Fruit fly (Drosophila melanogaster) whole organism, prepupa: Measurements from ENCODE around the gene CG13813.
A peak's percentile ranks its signal among the peaks of the same experiment; 100 is the strongest.

ENCODE experiments used
- Blimp-1 ChIP-seq: fragments of 200-800 bp; sonication (Bioruptor generic); optimal IDR thresholded peaks from 3 replicates; lab custom pipeline; 2017; ENCODE audit warnings: missing biosample characterization, missing genetic modification characterization, mild to moderate bottlenecking, moderate library complexity, missing genetic modification reagents
- CG10631 ChIP-seq: fragments of 200-800 bp; sonication (Bioruptor generic); optimal IDR thresholded peaks from 2 replicates; lab custom pipeline; 2016; ENCODE audit warnings: missing biosample characterization, missing genetic modification characterization
- CG10669 ChIP-seq: fragments of 200-800 bp; sonication (Bioruptor generic); optimal IDR thresholded peaks from 3 replicates; lab custom pipeline; 2018; ENCODE audit warnings: missing biosample characterization, mild to moderate bottlenecking, missing genetic modification characterization, moderate library complexity
- CG11762 ChIP-seq: fragments of 200-800 bp; sonication (Bioruptor generic); optimal IDR thresholded peaks from 3 replicates; lab custom pipeline; 2016; ENCODE audit warnings: missing biosample characterization, missing genetic modification characterization; ENCODE audit not compliant: insufficient read depth
- CG11902 ChIP-seq: fragments of 200-800 bp; sonication (Bioruptor generic); optimal IDR thresholded peaks from 3 replicates; lab custom pipeline; 2016; ENCODE audit warnings: missing biosample characterization, missing genetic modification characterization
- CG15336 ChIP-seq: fragments of 200-800 bp; sonication (Bioruptor generic); IDR thresholded peaks from 2 replicates; pipeline ENCODE4 v1.3.6; 2022; ENCODE audit warnings: missing biosample characterization, missing genetic modification characterization
- CG3032 ChIP-seq: fragments of 200-800 bp; optimal IDR thresholded peaks from 2 replicates; lab custom pipeline; 2019; ENCODE audit warnings: missing biosample characterization, mild to moderate bottlenecking, missing genetic modification characterization, moderate library complexity
- CG31627 ChIP-seq: fragments of 200-800 bp; sonication (Bioruptor generic); optimal IDR thresholded peaks from 3 replicates; lab custom pipeline; 2016; ENCODE audit warnings: missing biosample characterization, missing genetic modification characterization
- CG34406 ChIP-seq: fragments of 200-800 bp; sonication (Bioruptor generic); optimal IDR thresholded peaks from 3 replicates; lab custom pipeline; 2016; ENCODE audit warnings: missing biosample characterization, missing genetic modification characterization
- CG3919 ChIP-seq: fragments of 200-800 bp; sonication (Bioruptor generic); optimal IDR thresholded peaks from 3 replicates; lab custom pipeline; 2016; ENCODE audit warnings: missing biosample characterization, missing genetic modification characterization
- CG6163 ChIP-seq: fragments of 200-800 bp; sonication (Bioruptor generic); IDR thresholded peaks from 3 replicates; pipeline ENCODE4 v1.3.6; 2022; ENCODE audit warnings: missing biosample characterization, missing genetic modification characterization
- CG6276 ChIP-seq: fragments of 200-800 bp; sonication (Bioruptor generic); optimal IDR thresholded peaks from 2 replicates; lab custom pipeline; 2017; ENCODE audit warnings: missing biosample characterization, mild to moderate bottlenecking, missing genetic modification characterization
- CG6792 ChIP-seq: fragments of 200-800 bp; sonication (Bioruptor generic); optimal IDR thresholded peaks from 3 replicates; lab custom pipeline; 2016; ENCODE audit warnings: missing biosample characterization, missing genetic modification characterization
- CG6808 ChIP-seq: fragments of 200-800 bp; sonication (Bioruptor generic); optimal IDR thresholded peaks from 3 replicates; lab custom pipeline; 2017; ENCODE audit warnings: missing biosample characterization, missing genetic modification characterization, mild to moderate bottlenecking, moderate library complexity, missing genetic modification reagents
- CG6854 ChIP-seq: fragments of 200-800 bp; sonication (Bioruptor generic); optimal IDR thresholded peaks from 2 replicates; lab custom pipeline; 2017; ENCODE audit warnings: missing biosample characterization, mild to moderate bottlenecking, missing genetic modification characterization
- CG7368 ChIP-seq: fragments of 200-800 bp; sonication (Bioruptor generic); optimal IDR thresholded peaks from 3 replicates; lab custom pipeline; 2016; ENCODE audit warnings: missing biosample characterization, missing genetic modification characterization
- CG8119 ChIP-seq: fragments of 200-800 bp; sonication (Bioruptor generic); IDR thresholded peaks from 3 replicates; pipeline ENCODE4 v1.3.6; 2022; ENCODE audit warnings: missing biosample characterization, missing genetic modification characterization
- CG8319 ChIP-seq: fragments of 200-800 bp; sonication (Bioruptor generic); optimal IDR thresholded peaks from 3 replicates; lab custom pipeline; 2016; ENCODE audit warnings: missing biosample characterization, missing genetic modification characterization
- CG8632 ChIP-seq: fragments of 200-800 bp; sonication (Bioruptor generic); optimal IDR thresholded peaks from 3 replicates; lab custom pipeline; 2016; ENCODE audit warnings: missing biosample characterization, missing genetic modification characterization
- CG9139 ChIP-seq: fragments of 200-800 bp; sonication (Bioruptor generic); optimal IDR thresholded peaks from 3 replicates; lab custom pipeline; 2017; ENCODE audit warnings: missing biosample characterization, mild to moderate bottlenecking, missing genetic modification characterization
- Eip75B ChIP-seq: fragments of 200-800 bp; sonication (Bioruptor generic); optimal IDR thresholded peaks from 3 replicates; lab custom pipeline; 2016; ENCODE audit warnings: missing biosample characterization, missing genetic modification characterization
- Eip93F ChIP-seq: fragments of 200-800 bp; sonication (Bioruptor generic); optimal IDR thresholded peaks from 2 replicates; lab custom pipeline; 2016; ENCODE audit warnings: missing biosample characterization, mild to moderate bottlenecking, missing genetic modification characterization
- Ets21C ChIP-seq: fragments of 200-800 bp; sonication (Bioruptor generic); optimal IDR thresholded peaks from 3 replicates; lab custom pipeline; 2016; ENCODE audit warnings: missing biosample characterization, missing genetic modification characterization
- Gug ChIP-seq: fragments of 200-800 bp; sonication (Bioruptor generic); IDR thresholded peaks from 2 replicates; pipeline ENCODE4 v1.3.6; 2022; ENCODE audit warnings: missing biosample characterization, missing genetic modification characterization
- Hr38 ChIP-seq: sonication (Bioruptor generic); optimal IDR thresholded peaks from 2 replicates; lab custom pipeline; 2016; ENCODE audit warnings: missing biosample characterization, missing genetic modification characterization
- Hr39 ChIP-seq: fragments of 200-800 bp; sonication (Bioruptor generic); optimal IDR thresholded peaks from 2 replicates; lab custom pipeline; 2016; ENCODE audit warnings: missing biosample characterization, missing genetic modification characterization
- Hr4 ChIP-seq: fragments of 200-800 bp; sonication (Bioruptor generic); optimal IDR thresholded peaks from 3 replicates; lab custom pipeline; 2016; ENCODE audit warnings: missing biosample characterization, missing genetic modification characterization
- Lpt ChIP-seq: fragments of 200-800 bp; sonication (Bioruptor generic); optimal IDR thresholded peaks from 3 replicates; lab custom pipeline; 2016; ENCODE audit warnings: missing biosample characterization, missing genetic modification characterization
- Met ChIP-seq: fragments of 200-800 bp; sonication (Bioruptor generic); optimal IDR thresholded peaks from 3 replicates; lab custom pipeline; 2016; ENCODE audit warnings: missing biosample characterization, missing genetic modification characterization
- Smox ChIP-seq: fragments of 200-800 bp; sonication (Bioruptor generic); optimal IDR thresholded peaks from 3 replicates; lab custom pipeline; 2016; ENCODE audit warnings: missing biosample characterization, missing genetic modification characterization
- Sox14 ChIP-seq: fragments of 200-800 bp; sonication (Bioruptor generic); optimal IDR thresholded peaks from 3 replicates; lab custom pipeline; 2016; ENCODE audit warnings: missing biosample characterization, missing genetic modification characterization
- Sox15 ChIP-seq: fragments of 200-800 bp; sonication (Bioruptor generic); optimal IDR thresholded peaks from 3 replicates; lab custom pipeline; 2016; ENCODE audit warnings: missing biosample characterization, missing genetic modification characterization
- achi ChIP-seq: fragments of 200-800 bp; sonication (Bioruptor generic); optimal IDR thresholded peaks from 3 replicates; lab custom pipeline; 2016; ENCODE audit warnings: missing biosample characterization, missing genetic modification characterization
- cyc ChIP-seq: fragments of 200-800 bp; sonication (Bioruptor generic); optimal IDR thresholded peaks from 3 replicates; lab custom pipeline; 2016; ENCODE audit warnings: missing biosample characterization, missing genetic modification characterization
- dac ChIP-seq: fragments of 200-800 bp; sonication (Bioruptor generic); optimal IDR thresholded peaks from 2 replicates; lab custom pipeline; 2017; ENCODE audit warnings: missing biosample characterization, mild to moderate bottlenecking, missing genetic modification characterization
- dsx ChIP-seq: fragments of 200-800 bp; optimal IDR thresholded peaks from 3 replicates; lab custom pipeline; 2019; ENCODE audit warnings: missing biosample characterization, mild to moderate bottlenecking, missing genetic modification characterization, moderate library complexity; ENCODE audit not compliant: poor library complexity, severe bottlenecking
- esn ChIP-seq: fragments of 200-800 bp; sonication (Bioruptor generic); optimal IDR thresholded peaks from 2 replicates; lab custom pipeline; 2016; ENCODE audit warnings: missing biosample characterization, mild to moderate bottlenecking, missing genetic modification characterization, moderate library complexity
- fd59A ChIP-seq: fragments of 200-800 bp; sonication (Bioruptor generic); optimal IDR thresholded peaks from 2 replicates; lab custom pipeline; 2017; ENCODE audit warnings: missing biosample characterization, mild to moderate bottlenecking, missing genetic modification characterization, missing genetic modification reagents
- fkh ChIP-seq: fragments of 200-800 bp; sonication (Bioruptor generic); optimal IDR thresholded peaks from 3 replicates; lab custom pipeline; 2017; ENCODE audit warnings: missing biosample characterization, mild to moderate bottlenecking, missing genetic modification characterization, moderate library complexity
- lz ChIP-seq: fragments of 200-800 bp; sonication (Bioruptor generic); optimal IDR thresholded peaks from 3 replicates; lab custom pipeline; 2016; ENCODE audit warnings: missing biosample characterization, missing genetic modification characterization
- net ChIP-seq: fragments of 200-800 bp; sonication (Bioruptor generic); optimal IDR thresholded peaks from 3 replicates; lab custom pipeline; 2016; ENCODE audit warnings: missing biosample characterization, missing genetic modification characterization
- pdm3 ChIP-seq: fragments of 200-800 bp; sonication (Bioruptor generic); optimal IDR thresholded peaks from 3 replicates; lab custom pipeline; 2016; ENCODE audit warnings: missing biosample characterization, missing genetic modification characterization
- salr ChIP-seq, 2 experiments: fragments of 200-800 bp; sonication (Bioruptor generic); optimal IDR thresholded peaks; 3 replicates each; lab custom pipeline; 2016 to 2018; ENCODE audit warnings: missing biosample characterization in 2 of 2, missing genetic modification characterization in 2 of 2, mild to moderate bottlenecking in 1 of 2
- svp ChIP-seq: fragments of 200-800 bp; sonication (Bioruptor generic); peaks from one replicate; lab custom pipeline; 2016; ENCODE audit warnings: missing biosample characterization, missing genetic modification characterization
- topi ChIP-seq: fragments of 200-800 bp; sonication (Bioruptor generic); optimal IDR thresholded peaks from 3 replicates; lab custom pipeline; 2016; ENCODE audit warnings: missing biosample characterization, missing genetic modification characterization
- vri ChIP-seq: fragments of 200-800 bp; sonication (Bioruptor generic); optimal IDR thresholded peaks from 3 replicates; lab custom pipeline; 2016; ENCODE audit warnings: missing biosample characterization, mild to moderate bottlenecking, missing genetic modification characterization

Gene CG13813

dm6 chr3L:20241987-20242982, 10.8 kb downstream of the CG13813 start (continued):
- TF ChIP-seq lz, result peak; percentile 36
- peak; percentile 67 for TF ChIP-seq CG34406 (GFP tag; lab: Kevin White, UChicago)
- no peak for TF ChIP-seq fkh (GFP tag; lab: Kevin White, UChicago)
- TF ChIP-seq topi (GFP tag; lab: Kevin White, UChicago), result peak; percentile 54
- peak; percentile 26 for TF ChIP-seq CG6792
- no peak for TF ChIP-seq CG6276 (GFP tag; lab: Kevin White, UChicago)
- peak; percentile 9 for TF ChIP-seq CG11762 (GFP tag; lab: Kevin White, UChicago)
- TF ChIP-seq CG9139 (GFP tag; lab: Kevin White, UChicago), result peak; percentile 20
- TF ChIP-seq Blimp-1, result no peak
- TF ChIP-seq CG10631 (GFP tag; lab: Kevin White, UChicago), result peak; percentile 69
- peak; percentile 52 for TF ChIP-seq net (GFP tag; lab: Kevin White, UChicago)
- TF ChIP-seq CG8119 (GFP tag; lab: Robert Waterston, UW), result peak; percentile 58; the same call in 2 of the 3 replicates
- no peak for TF ChIP-seq Lpt (GFP tag; lab: Kevin White, UChicago)
- TF ChIP-seq CG11902 (GFP tag; lab: Kevin White, UChicago), result no peak
- peak; percentile 74 for TF ChIP-seq svp (GFP tag; lab: Kevin White, UChicago)
- TF ChIP-seq pdm3 (GFP tag; lab: Kevin White, UChicago), result peak; percentile 64
- peak; percentile 8 for TF ChIP-seq Eip93F
- peak; percentile 46 for TF ChIP-seq cyc
- TF ChIP-seq esn, result peak; percentile 69
- peak; percentile 18 for TF ChIP-seq Ets21C (GFP tag; lab: Kevin White, UChicago)
- TF ChIP-seq CG3032 (tag; lab: Kevin White, UChicago), result peak; percentile 64
- TF ChIP-seq CG7368 (GFP tag; lab: Kevin White, UChicago), result peak; percentile 22
- peak; percentile 58 for TF ChIP-seq CG3919 (GFP tag; lab: Kevin White, UChicago)
- TF ChIP-seq achi, result peak; percentile 63
- no peak for TF ChIP-seq CG6854
- TF ChIP-seq Eip75B (GFP tag; lab: Kevin White, UChicago), result peak; percentile 50
- TF ChIP-seq CG8632, result peak; percentile 67
- TF ChIP-seq Smox (GFP tag; lab: Kevin White, UChicago), result peak; percentile 52
- peak; percentile 4 for TF ChIP-seq CG8319 (GFP tag; lab: Kevin White, UChicago)
- peak; percentile 16; the same call in 1 of the 2 replicates for TF ChIP-seq Gug (GFP tag; lab: Robert Waterston, UW)
- TF ChIP-seq dac (GFP tag; lab: Kevin White, UChicago), result no peak
- peak; percentile 3 for TF ChIP-seq Sox14 (GFP tag; lab: Kevin White, UChicago)
- peak; percentile 64 for TF ChIP-seq Met (GFP tag; lab: Kevin White, UChicago)
- TF ChIP-seq CG15336 (GFP tag; lab: Robert Waterston, UW), result peak; percentile 47
- peak; percentile 60 for TF ChIP-seq Hr4

dm6 chr3L:20247513-20248173, 16.2 kb downstream of the CG13813 start, which contains the start of gene rdgC:
Gene rdgC (plus strand): TSS chr3L:20248080.
- TF ChIP-seq salr (GFP tag; optimal IDR thresholded peaks at IDR 0.05; lab: Kevin White, UChicago), result peak; percentile 84 to 86
- peak; percentile 93 for TF ChIP-seq CG15336 (GFP tag; lab: Robert Waterston, UW)
- peak; percentile 96 for TF ChIP-seq CG3919 (GFP tag; lab: Kevin White, UChicago)
- TF ChIP-seq Hr4, result peak; percentile 95
- TF ChIP-seq CG6163 (GFP tag; lab: Robert Waterston, UW), result peak; percentile 96
- peak; percentile 94 for TF ChIP-seq CG10669 (GFP tag; lab: Kevin White, UChicago)
- TF ChIP-seq Lpt (GFP tag; lab: Kevin White, UChicago), result peak; percentile 85
- TF ChIP-seq dsx (GFP tag; lab: Kevin White, UChicago), result peak; percentile 88
- peak; percentile 89 for TF ChIP-seq lz
- peak; percentile 80 for TF ChIP-seq fd59A (GFP tag; lab: Kevin White, UChicago)
- TF ChIP-seq achi, result peak; percentile 89
- peak; percentile 88 for TF ChIP-seq CG6276 (GFP tag; lab: Kevin White, UChicago)
- TF ChIP-seq Hr39, result peak; percentile 90
- TF ChIP-seq CG31627 (GFP tag; lab: Kevin White, UChicago), result peak; percentile 91
- peak; percentile 70 for TF ChIP-seq Blimp-1
- TF ChIP-seq CG6808, result peak; percentile 85
- peak; percentile 82 for TF ChIP-seq Ets21C (GFP tag; lab: Kevin White, UChicago)
- peak; percentile 94 for TF ChIP-seq cyc
- TF ChIP-seq Hr38 (GFP tag; lab: Kevin White, UChicago), result peak; percentile 2
- TF ChIP-seq CG3032 (tag; lab: Kevin White, UChicago), result peak; percentile 91
- peak; percentile 92 for TF ChIP-seq pdm3 (GFP tag; lab: Kevin White, UChicago)
- peak; percentile 82 for TF ChIP-seq Sox15
- peak; percentile 91 for TF ChIP-seq esn
- TF ChIP-seq vri (GFP tag; lab: Kevin White, UChicago), result peak; percentile 76
